Worm (Caenorhabditis elegans) whole organism, L4 larva: ENCODE data around the gene T28C6.8.
A peak's percentile ranks its signal among the peaks of the same experiment; 100 is the strongest.

Experiments
- F44E2.7 ChIP-seq: fragments of 200-800 bp; sonication (Bioruptor generic); IDR thresholded peaks from 2 replicates; pipeline ENCODE4 v2.1.2; 2022; ENCODE audit warnings: missing genetic modification characterization, missing compliant biosample characterization
- T20F7.1 ChIP-seq: fragments of 200-800 bp; sonication (Bioruptor generic); optimal IDR thresholded peaks from 2 replicates; lab custom pipeline; 2018; ENCODE audit warnings: mild to moderate bottlenecking, missing genetic modification characterization, missing compliant biosample characterization
- Y48G9A.11 ChIP-seq: fragments of 200-800 bp; sonication (Bioruptor generic); IDR thresholded peaks from 2 replicates; pipeline ENCODE4 v1.3.6; 2022; ENCODE audit warnings: missing genetic modification reagents, missing genetic modification characterization, missing compliant biosample characterization
- ZK546.5 ChIP-seq, 2 experiments: sonication (generic microtip); optimal IDR thresholded peaks; 2 replicates each; lab custom pipeline; 2017; ENCODE audit warnings: missing biosample characterization in 2 of 2, missing genetic modification characterization in 2 of 2
- aha-1 ChIP-seq: fragments of 150-350 bp; peaks from one replicate; lab custom pipeline; 2014; ENCODE audit warnings: missing biosample characterization, missing genetic modification characterization
- aly-2 ChIP-seq: sonication (generic microtip); optimal IDR thresholded peaks from 2 replicates; lab custom pipeline; 2018; ENCODE audit warnings: missing biosample characterization, missing genetic modification characterization
- ceh-20 ChIP-seq: fragments of 200-800 bp; sonication (Bioruptor generic); IDR thresholded peaks from 2 replicates; pipeline ENCODE4 v1.3.6; 2022; ENCODE audit warnings: missing genetic modification reagents, missing genetic modification characterization, missing compliant biosample characterization
- ceh-62 ChIP-seq: sonication (generic microtip); optimal IDR thresholded peaks from 2 replicates; lab custom pipeline; 2017; ENCODE audit warnings: missing biosample characterization, missing genetic modification characterization
- ceh-82 ChIP-seq: sonication (generic microtip); optimal IDR thresholded peaks from 2 replicates; lab custom pipeline; 2017; ENCODE audit warnings: missing biosample characterization, missing genetic modification characterization
- ces-1 ChIP-seq: fragments of 150-350 bp; sonication (generic microtip); optimal IDR thresholded peaks from 4 replicates; lab custom pipeline; 2014; ENCODE audit warnings: missing biosample characterization, missing genetic modification reagents, missing genetic modification characterization
- daf-12 ChIP-seq: fragments of 150-350 bp; optimal IDR thresholded peaks from 2 replicates; lab custom pipeline; 2014; ENCODE audit warnings: missing biosample characterization, missing genetic modification reagents, missing genetic modification characterization
- daf-16 ChIP-seq, 3 experiments: sonication (generic microtip); optimal IDR thresholded peaks; 2 replicates each; lab custom pipeline; 2016 to 2017; ENCODE audit warnings: missing genetic modification characterization in 3 of 3, missing genetic modification reagents in 3 of 3, mild to moderate bottlenecking in 2 of 3, missing compliant biosample characterization in 2 of 3, missing biosample characterization in 1 of 3, moderate library complexity in 1 of 3
- daf-8 ChIP-seq: fragments of 200-800 bp; sonication (Bioruptor generic); IDR thresholded peaks from 2 replicates; pipeline ENCODE4 v1.3.6; 2022; ENCODE audit warnings: missing genetic modification characterization, missing compliant biosample characterization
- dmd-6 ChIP-seq: fragments of 200-800 bp; sonication (Bioruptor generic); IDR thresholded peaks from 2 replicates; pipeline ENCODE4 v1.3.6; 2022; ENCODE audit warnings: missing genetic modification reagents, missing genetic modification characterization, missing compliant biosample characterization
- dmd-8 ChIP-seq: fragments of 200-800 bp; sonication (Bioruptor generic); IDR thresholded peaks from 2 replicates; pipeline ENCODE4 v1.3.6; 2022; ENCODE audit warnings: missing genetic modification characterization, missing compliant biosample characterization
- dpl-1 ChIP-seq: fragments of 150-350 bp; optimal IDR thresholded peaks from 2 replicates; lab custom pipeline; 2014; ENCODE audit warnings: missing biosample characterization, missing genetic modification reagents, missing genetic modification characterization
- dve-1 ChIP-seq: sonication (generic microtip); optimal IDR thresholded peaks from 2 replicates; lab custom pipeline; 2017; ENCODE audit warnings: antibody characterized with exemption, mild to moderate bottlenecking, missing genetic modification characterization, missing compliant biosample characterization; ENCODE audit not compliant: insufficient read depth
- egl-43 ChIP-seq: fragments of 200-800 bp; sonication (Bioruptor generic); IDR thresholded peaks from 2 replicates; pipeline ENCODE4 v1.3.6; 2022; ENCODE audit warnings: missing genetic modification reagents, missing genetic modification characterization, missing compliant biosample characterization
- gei-8 ChIP-seq: fragments of 200-800 bp; sonication (Bioruptor generic); optimal IDR thresholded peaks from 2 replicates; lab custom pipeline; 2018; ENCODE audit warnings: mild to moderate bottlenecking, missing genetic modification characterization, missing compliant biosample characterization
- hif-1 ChIP-seq, 2 experiments: sonication (generic microtip); optimal IDR thresholded peaks; 2 replicates each; lab custom pipeline; 2016 to 2017; ENCODE audit warnings: missing compliant biosample characterization in 2 of 2, missing genetic modification characterization in 2 of 2, missing genetic modification reagents in 2 of 2, missing genotype in 2 of 2, mild to moderate bottlenecking in 1 of 2
- hlh-11 ChIP-seq: fragments of 200-800 bp; sonication (Bioruptor generic); optimal IDR thresholded peaks from 2 replicates; lab custom pipeline; 2018; ENCODE audit warnings: mild to moderate bottlenecking, missing genetic modification characterization, missing compliant biosample characterization
- hlh-30 ChIP-seq: sonication (generic microtip); optimal IDR thresholded peaks from 2 replicates; lab custom pipeline; 2017; ENCODE audit warnings: antibody characterized with exemption, mild to moderate bottlenecking, missing genetic modification characterization, missing compliant biosample characterization; ENCODE audit not compliant: insufficient read depth
- lim-7 ChIP-seq: fragments of 200-800 bp; sonication (Bioruptor generic); IDR thresholded peaks from 2 replicates; pipeline ENCODE4 v1.3.6; 2022; ENCODE audit warnings: missing genetic modification characterization, missing compliant biosample characterization
- lin-29 ChIP-seq: fragments of 200-800 bp; sonication (Bioruptor generic); IDR thresholded peaks from 2 replicates; pipeline ENCODE4 v1.3.6; 2022; ENCODE audit warnings: missing genetic modification reagents, missing genetic modification characterization, missing compliant biosample characterization
- lir-3 ChIP-seq: sonication (generic microtip); optimal IDR thresholded peaks from 2 replicates; lab custom pipeline; 2016; ENCODE audit warnings: mild to moderate bottlenecking, missing genetic modification characterization, missing compliant biosample characterization
- mdl-1 ChIP-seq, 2 experiments: fragments of 150-350 bp in 1 of 2; sonication (generic microtip) in 1 of 2; optimal IDR thresholded peaks; 2 replicates each; lab custom pipeline; 2014 to 2017; ENCODE audit warnings: missing biosample characterization in 2 of 2, missing genetic modification characterization in 2 of 2
- mdt-29 ChIP-seq: fragments of 200-800 bp; sonication (Bioruptor generic); IDR thresholded peaks from 2 replicates; pipeline ENCODE4 v1.3.6; 2022; ENCODE audit warnings: missing genetic modification reagents, missing genetic modification characterization, missing compliant biosample characterization
- mep-1 ChIP-seq: fragments of 150-350 bp; sonication (generic microtip); optimal IDR thresholded peaks from 3 replicates; lab custom pipeline; 2014; ENCODE audit warnings: missing biosample characterization, missing genetic modification characterization
- mxl-2 ChIP-seq: fragments of 200-800 bp; sonication (Bioruptor generic); conservative IDR thresholded peaks from 2 replicates; pipeline ENCODE4 v1.3.6; 2022; ENCODE audit warnings: missing genetic modification reagents, missing genetic modification characterization, missing compliant biosample characterization
- nhr-102 ChIP-seq: sonication (generic microtip); optimal IDR thresholded peaks from 2 replicates; lab custom pipeline; 2016; ENCODE audit warnings: mild to moderate bottlenecking, missing genetic modification characterization, moderate library complexity, missing compliant biosample characterization
- nhr-11 ChIP-seq: fragments of 150-350 bp; optimal IDR thresholded peaks from 2 replicates; lab custom pipeline; 2014; ENCODE audit warnings: missing biosample characterization, missing genetic modification characterization
- nhr-237 ChIP-seq: sonication (generic microtip); optimal IDR thresholded peaks from 2 replicates; lab custom pipeline; 2017; ENCODE audit warnings: missing biosample characterization, missing genetic modification characterization
- nhr-25 ChIP-seq: sonication (generic microtip); optimal IDR thresholded peaks from 2 replicates; lab custom pipeline; 2017; ENCODE audit warnings: missing genetic modification characterization, mild to moderate bottlenecking, missing compliant biosample characterization, antibody characterized with exemption, moderate library complexity, borderline replicate concordance; ENCODE audit not compliant: insufficient read depth
- nhr-28 ChIP-seq: fragments of 150-350 bp; optimal IDR thresholded peaks from 2 replicates; lab custom pipeline; 2014; ENCODE audit warnings: missing biosample characterization, missing genetic modification characterization
- nhr-48 ChIP-seq: sonication (generic microtip); optimal IDR thresholded peaks from 2 replicates; lab custom pipeline; 2016; ENCODE audit warnings: mild to moderate bottlenecking, missing genetic modification characterization, missing compliant biosample characterization
- pqm-1 ChIP-seq: sonication (generic microtip); optimal IDR thresholded peaks from 2 replicates; lab custom pipeline; 2017; ENCODE audit warnings: missing biosample characterization, missing genetic modification characterization
- set-16 ChIP-seq: fragments of 200-800 bp; sonication (Bioruptor generic); IDR thresholded peaks from 2 replicates; pipeline ENCODE4 v1.3.6; 2022; ENCODE audit warnings: missing genetic modification reagents, missing genetic modification characterization, missing compliant biosample characterization
- skn-1 ChIP-seq: fragments of 150-350 bp; optimal IDR thresholded peaks from 2 replicates; lab custom pipeline; 2014; ENCODE audit warnings: missing biosample characterization, missing genetic modification characterization
- spr-3 ChIP-seq: fragments of 200-800 bp; sonication (Bioruptor generic); optimal IDR thresholded peaks from 2 replicates; lab custom pipeline; 2018; ENCODE audit warnings: mild to moderate bottlenecking, missing genetic modification characterization, missing compliant biosample characterization
- tra-1 ChIP-seq: fragments of 200-800 bp; sonication (Bioruptor generic); IDR thresholded peaks from 2 replicates; pipeline ENCODE4 v1.3.6; 2022; ENCODE audit warnings: missing genetic modification reagents, missing genetic modification characterization, missing compliant biosample characterization
- unc-39 ChIP-seq: sonication (generic microtip); optimal IDR thresholded peaks from 2 replicates; lab custom pipeline; 2017; ENCODE audit warnings: missing biosample characterization, missing genetic modification characterization

The T28C6.8 gene

ce11 chrIV:8815162-8815561 lies 15.4 kb downstream of the T28C6.8 start:
- TF ChIP-seq spr-3 (GFP tag; lab: Kevin White, UChicago) (no peak), dmd-8 (GFP tag; lab: Robert Waterston, UW) (no peak), dmd-6 (no peak), daf-12 (tag; lab: Kevin White, UChicago) (no peak), mxl-2 (GFP tag; lab: Robert Waterston, UW) (no peak), nhr-28 (tag; lab: Kevin White, UChicago) (peak; percentile 75), nhr-48 (tag; lab: Kevin White, UChicago) (no peak), hlh-30 (tag; lab: Kevin White, UChicago) (peak; percentile 0), lir-3 (tag; lab: Kevin White, UChicago) (no peak)
- TF ChIP-seq, all 104 proteins: peak for 2

DNA sequence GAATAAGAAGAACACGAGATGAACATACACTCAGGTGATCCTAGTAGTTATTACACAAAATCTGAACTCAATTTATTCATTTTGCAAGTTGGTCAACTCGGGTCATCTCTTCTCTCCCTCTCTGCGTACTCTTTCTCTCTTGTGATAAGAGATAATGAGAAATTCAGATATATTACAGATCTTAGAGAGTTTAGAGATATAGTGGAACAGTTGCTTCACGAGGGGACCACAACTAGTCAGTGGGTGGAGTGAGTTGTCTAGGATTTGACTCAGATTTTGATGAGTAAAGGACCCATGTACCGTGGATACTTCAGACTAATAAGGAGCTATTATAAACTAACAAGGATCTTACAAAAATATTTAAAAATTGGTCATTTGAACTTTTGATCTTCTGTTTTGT lies 16.9 kb downstream of the T28C6.8 start, which contains the start of gene exc-5:
Gene exc-5, minus strand, starts transcription at position 57 of the 400 bp plus-strand sequence.
- TF ChIP-seq nhr-11 (tag; lab: Kevin White, UChicago) (peak; percentile 8), aha-1 (tag; lab: Kevin White, UChicago) (peak; percentile 72), lin-29 (GFP tag; lab: Robert Waterston, UW) (no peak)

- TF ChIP-seq F44E2.7, result no peak
- TF ChIP-seq T20F7.1 (GFP tag; lab: Kevin White, UChicago), result no peak
- TF ChIP-seq ceh-62, result no peak
- no peak for TF ChIP-seq ZK546.5 (tag; optimal IDR thresholded peaks at IDR 0.05; lab: Kevin White, UChicago)
- no peak for TF ChIP-seq hlh-11 (tag; lab: Kevin White, UChicago)
- no peak for TF ChIP-seq spr-3 (GFP tag; lab: Kevin White, UChicago)
- TF ChIP-seq egl-43 (GFP tag; lab: Robert Waterston, UW), result no peak
- no peak for TF ChIP-seq Y48G9A.11 (GFP tag; lab: Robert Waterston, UW)
- peak; percentile 48 for TF ChIP-seq dve-1 (tag; lab: Kevin White, UChicago)
- peak; percentile 1 for TF ChIP-seq nhr-28 (tag; lab: Kevin White, UChicago)
- peak; percentile 9 for TF ChIP-seq pqm-1 (tag; lab: Kevin White, UChicago)
- TF ChIP-seq lim-7 (GFP tag; lab: Robert Waterston, UW), result no peak
- TF ChIP-seq ceh-82, result no peak
- TF ChIP-seq dpl-1 (GFP tag; lab: Kevin White, UChicago), result no peak
- TF ChIP-seq nhr-25 (tag; lab: Kevin White, UChicago), result no peak
- TF ChIP-seq ces-1 (GFP tag; lab: Kevin White, UChicago), result no peak
- no peak for TF ChIP-seq unc-39 (tag; lab: Kevin White, UChicago)
- TF ChIP-seq mep-1 (tag; lab: Kevin White, UChicago), result no peak
- TF ChIP-seq mdl-1 (tag; optimal IDR thresholded peaks at IDR 0.05; lab: Kevin White, UChicago), result no peak
- TF ChIP-seq tra-1, result no peak
- TF ChIP-seq daf-8, result no peak
- no peak for TF ChIP-seq nhr-102 (tag; lab: Kevin White, UChicago)
- no peak for TF ChIP-seq lin-29 (GFP tag; lab: Robert Waterston, UW)
- no peak for TF ChIP-seq daf-16 (GFP tag; optimal IDR thresholded peaks at IDR 0.05; lab: Kevin White, UChicago)
- peak; percentile 51 for TF ChIP-seq daf-16 (tag; optimal IDR thresholded peaks at IDR 0.05; lab: Kevin White, UChicago)
- TF ChIP-seq nhr-48 (tag; lab: Kevin White, UChicago), result no peak
- no peak for TF ChIP-seq lir-3 (tag; lab: Kevin White, UChicago)
- TF ChIP-seq skn-1 (tag; lab: Kevin White, UChicago), result no peak
- no peak for TF ChIP-seq set-16 (GFP tag; lab: Robert Waterston, UW)
- no peak for TF ChIP-seq aly-2
- TF ChIP-seq gei-8 (GFP tag; lab: Kevin White, UChicago), result no peak
- TF ChIP-seq hif-1 (tag; optimal IDR thresholded peaks at IDR 0.05; lab: Kevin White, UChicago), result no peak
- no peak for TF ChIP-seq mdt-29 (GFP tag; lab: Robert Waterston, UW)
- no peak for TF ChIP-seq nhr-237 (tag; lab: Kevin White, UChicago)
- no peak for TF ChIP-seq nhr-11 (tag; lab: Kevin White, UChicago)
- TF ChIP-seq ceh-20 (GFP tag; lab: Robert Waterston, UW), result no peak
Observed at ce11 chrIV:8807327-8807726, 23.2 kb downstream of the T28C6.8 start.
